Worm (Caenorhabditis elegans): ENCODE data around the gene Y51H4A.22.
"Not testable (repeated sequence)": the region's sequence is repeated elsewhere in the genome, so short reads cannot be mapped to it uniquely, and the experiment has no call there.

DNA sequence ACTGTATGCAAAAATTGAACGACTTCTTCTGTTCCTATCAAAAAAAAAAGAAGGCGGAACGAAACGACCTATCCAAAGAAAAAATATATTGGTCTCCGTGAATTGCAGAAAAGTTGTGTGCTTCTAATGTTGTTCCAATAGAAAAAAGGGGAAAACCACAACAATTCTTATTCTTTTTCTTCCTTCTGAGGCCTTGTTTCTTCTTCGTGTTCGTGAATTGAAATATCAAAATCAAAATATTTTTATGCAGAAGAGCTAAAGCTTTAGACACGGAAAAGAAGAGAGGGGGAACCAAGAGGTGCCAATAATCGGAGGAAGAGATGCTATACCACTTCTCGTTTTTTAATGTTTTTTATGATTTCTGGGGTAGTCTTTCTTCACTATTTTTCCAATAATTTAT lies 35.3 kb downstream of the Y51H4A.22 start, which contains the start of gene Y43D4A.2:
- TF ChIP-seq ztf-16 (tag; optimal IDR thresholded peaks at IDR 0.05); lin-11 (tag; optimal IDR thresholded peaks at IDR 0.05); npax-4 (tag; optimal IDR thresholded peaks at IDR 0.05); unc-55 (GFP tag; optimal IDR thresholded peaks at IDR 0.05); unc-86 (tag; optimal IDR thresholded peaks at IDR 0.05); fkh-10 (GFP tag; optimal IDR thresholded peaks at IDR 0.05); ceh-14 (tag; optimal IDR thresholded peaks at IDR 0.05); zip-5 (tag; optimal IDR thresholded peaks at IDR 0.05); mec-3 (tag; optimal IDR thresholded peaks at IDR 0.05; ENCODE audit: borderline replicate concordance); dve-1 (tag; optimal IDR thresholded peaks at IDR 0.05): not testable (repeated sequence)

Measured in whole organism, late embryonic.